Fruit fly (Drosophila melanogaster) whole organism, embryonic: ENCODE measurements around the gene lilli.

Experiments used
- BEAF-32 ChIP-seq: fragments of 200-800 bp; sonication (Bioruptor generic); optimal IDR thresholded peaks from 3 replicates; lab custom pipeline; 2017; ENCODE audit warnings: missing biosample characterization, missing genetic modification characterization, mild to moderate bottlenecking, moderate library complexity, missing genetic modification reagents
- CG11504 ChIP-seq: fragments of 200-800 bp; sonication (Bioruptor generic); optimal IDR thresholded peaks from 3 replicates; lab custom pipeline; 2019; ENCODE audit warnings: missing biosample characterization, mild to moderate bottlenecking, missing genetic modification characterization, moderate library complexity
- CG13296 ChIP-seq: fragments of 200-800 bp; sonication (Bioruptor generic); optimal IDR thresholded peaks from 3 replicates; lab custom pipeline; 2018; ENCODE audit warnings: missing biosample characterization, mild to moderate bottlenecking, missing genetic modification characterization
- CG14441 ChIP-seq: fragments of 200-800 bp; sonication (Bioruptor generic); IDR thresholded peaks from 2 replicates; pipeline ENCODE4 v1.3.6; 2022; ENCODE audit warnings: missing biosample characterization, missing genetic modification characterization
- CG14710 ChIP-seq: fragments of 200-800 bp; sonication (Bioruptor generic); optimal IDR thresholded peaks from 3 replicates; lab custom pipeline; 2019; ENCODE audit warnings: missing biosample characterization, mild to moderate bottlenecking, missing genetic modification characterization, moderate library complexity
- CG1529 ChIP-seq: fragments of 200-800 bp; sonication (Bioruptor generic); optimal IDR thresholded peaks from 3 replicates; lab custom pipeline; 2018; ENCODE audit warnings: missing biosample characterization, missing genetic modification characterization
- CG17186 ChIP-seq: fragments of 200-800 bp; sonication (Bioruptor generic); optimal IDR thresholded peaks from 3 replicates; lab custom pipeline; 2017; ENCODE audit warnings: missing biosample characterization, missing genetic modification reagents, missing genetic modification characterization
- CG17359 ChIP-seq: fragments of 200-800 bp; sonication (Bioruptor generic); optimal IDR thresholded peaks from 3 replicates; lab custom pipeline; 2018; ENCODE audit warnings: missing biosample characterization, mild to moderate bottlenecking, missing genetic modification characterization, moderate library complexity
- CG18619 ChIP-seq: fragments of 200-800 bp; sonication (Bioruptor generic); optimal IDR thresholded peaks from 3 replicates; lab custom pipeline; 2017; ENCODE audit warnings: missing biosample characterization, mild to moderate bottlenecking, missing genetic modification characterization
- CG2116 ChIP-seq: fragments of 200-800 bp; sonication (Bioruptor generic); optimal IDR thresholded peaks from 3 replicates; lab custom pipeline; 2018; ENCODE audit warnings: missing biosample characterization, mild to moderate bottlenecking, missing genetic modification characterization
- CG2120 ChIP-seq: fragments of 200-800 bp; sonication (Bioruptor generic); optimal IDR thresholded peaks from 3 replicates; lab custom pipeline; 2016; ENCODE audit warnings: missing biosample characterization, missing genetic modification characterization
- CG2678 ChIP-seq: fragments of 200-800 bp; sonication (Bioruptor generic); optimal IDR thresholded peaks from 3 replicates; lab custom pipeline; 2019; ENCODE audit warnings: missing biosample characterization, mild to moderate bottlenecking, missing genetic modification characterization, moderate library complexity
- CG30431 ChIP-seq: fragments of 200-800 bp; sonication (Bioruptor generic); optimal IDR thresholded peaks from 2 replicates; lab custom pipeline; 2017; ENCODE audit warnings: missing biosample characterization, missing genetic modification characterization
- CG31224 ChIP-seq: fragments of 200-800 bp; sonication (Bioruptor generic); IDR thresholded peaks from 2 replicates; pipeline ENCODE4 v1.3.6; 2022; ENCODE audit warnings: missing biosample characterization, missing genetic modification characterization
- CG31365 ChIP-seq: fragments of 200-800 bp; sonication (Bioruptor generic); optimal IDR thresholded peaks from 2 replicates; lab custom pipeline; 2018; ENCODE audit warnings: missing biosample characterization, mild to moderate bottlenecking, missing genetic modification characterization
- CG3407 ChIP-seq: fragments of 200-800 bp; sonication (Bioruptor generic); optimal IDR thresholded peaks from 2 replicates; lab custom pipeline; 2018; ENCODE audit warnings: missing biosample characterization, mild to moderate bottlenecking, missing genetic modification characterization
- CG34376 ChIP-seq: fragments of 200-800 bp; sonication (Bioruptor generic); optimal IDR thresholded peaks from 2 replicates; lab custom pipeline; 2018; ENCODE audit warnings: missing biosample characterization, mild to moderate bottlenecking, missing genetic modification characterization
- CG6272 ChIP-seq: fragments of 200-800 bp; sonication (Bioruptor generic); IDR thresholded peaks from 2 replicates; pipeline ENCODE4 v1.3.6; 2022; ENCODE audit warnings: missing biosample characterization, missing genetic modification characterization
- CG6683 ChIP-seq: fragments of 200-800 bp; sonication (Bioruptor generic); optimal IDR thresholded peaks from 2 replicates; lab custom pipeline; 2017; ENCODE audit warnings: missing biosample characterization, mild to moderate bottlenecking, missing genetic modification characterization, missing genetic modification reagents
- CG8359 ChIP-seq: fragments of 200-800 bp; sonication (Bioruptor generic); optimal IDR thresholded peaks from 2 replicates; lab custom pipeline; 2017; ENCODE audit warnings: missing biosample characterization, mild to moderate bottlenecking, missing genetic modification characterization, borderline replicate concordance
- CG9609 ChIP-seq: fragments of 200-800 bp; sonication (Bioruptor generic); optimal IDR thresholded peaks from 3 replicates; lab custom pipeline; 2016; ENCODE audit warnings: missing biosample characterization, missing genetic modification characterization
- H15 ChIP-seq: fragments of 200-800 bp; sonication (Bioruptor generic); IDR thresholded peaks from 3 replicates; pipeline ENCODE4 v1.3.6; 2022; ENCODE audit warnings: missing biosample characterization, missing genetic modification characterization
- Hmx ChIP-seq: fragments of 200-800 bp; sonication (Bioruptor generic); optimal IDR thresholded peaks from 2 replicates; lab custom pipeline; 2016; ENCODE audit warnings: missing biosample characterization, missing genetic modification characterization
- Hr39 ChIP-seq: fragments of >200 bp; optimal IDR thresholded peaks from 2 replicates; lab custom pipeline; 2017
- Lpt ChIP-seq: fragments of >200 bp; optimal IDR thresholded peaks from 2 replicates; lab custom pipeline; 2018; ENCODE audit warnings: missing biosample characterization, missing genetic modification characterization
- Neu2 ChIP-seq: fragments of 200-800 bp; sonication (Bioruptor generic); optimal IDR thresholded peaks from 3 replicates; lab custom pipeline; 2016; ENCODE audit warnings: missing biosample characterization, missing genetic modification characterization, borderline replicate concordance
- Scr ChIP-seq: fragments of 200-800 bp; sonication (Bioruptor generic); IDR thresholded peaks from 2 replicates; pipeline ENCODE4 v1.3.6; 2022; ENCODE audit warnings: missing biosample characterization, missing genetic modification characterization; ENCODE audit not compliant: partially characterized antibody
- Sox100B ChIP-seq: fragments of 200-800 bp; sonication (Bioruptor generic); optimal IDR thresholded peaks from 3 replicates; lab custom pipeline; 2018; ENCODE audit warnings: missing biosample characterization, mild to moderate bottlenecking, missing genetic modification characterization
- ato ChIP-seq: fragments of 200-800 bp; sonication (Bioruptor generic); IDR thresholded peaks from 2 replicates; pipeline ENCODE4 v1.3.6; 2022; ENCODE audit warnings: missing biosample characterization, missing genetic modification characterization; ENCODE audit not compliant: partially characterized antibody
- ci ChIP-seq: fragments of 200-800 bp; sonication (Bioruptor generic); IDR thresholded peaks from 3 replicates; pipeline ENCODE4 v1.3.6; 2022; ENCODE audit warnings: missing biosample characterization, missing genetic modification characterization
- cwo ChIP-seq: fragments of 200-800 bp; sonication (Bioruptor generic); optimal IDR thresholded peaks from 3 replicates; lab custom pipeline; 2017; ENCODE audit warnings: missing biosample characterization, missing genetic modification characterization, mild to moderate bottlenecking, moderate library complexity, missing genetic modification reagents
- dimm ChIP-seq: fragments of 200-800 bp; sonication (Bioruptor generic); IDR thresholded peaks from 2 replicates; pipeline ENCODE4 v1.3.6; 2022; ENCODE audit warnings: missing biosample characterization, missing genetic modification characterization
- dysf ChIP-seq: fragments of 200-800 bp; sonication (Bioruptor generic); IDR thresholded peaks from 3 replicates; pipeline ENCODE4 v1.3.6; 2022; ENCODE audit warnings: missing biosample characterization, missing genetic modification characterization
- ewg ChIP-seq: fragments of 200-800 bp; sonication (Bioruptor generic); optimal IDR thresholded peaks from 3 replicates; lab custom pipeline; 2017; ENCODE audit warnings: mild to moderate bottlenecking, missing biosample characterization, missing genetic modification reagents, missing genetic modification characterization
- gem ChIP-seq: fragments of 200-800 bp; sonication (Bioruptor generic); optimal IDR thresholded peaks from 2 replicates; lab custom pipeline; 2019; ENCODE audit warnings: missing biosample characterization, mild to moderate bottlenecking, missing genetic modification characterization, moderate library complexity
- gro ChIP-seq: fragments of 200-800 bp; sonication (Bioruptor generic); optimal IDR thresholded peaks from 2 replicates; lab custom pipeline; 2016; ENCODE audit warnings: missing biosample characterization, missing genetic modification characterization
- gsb ChIP-seq: fragments of 200-800 bp; sonication (Bioruptor generic); IDR thresholded peaks from 2 replicates; pipeline ENCODE4 v1.3.6; 2022; ENCODE audit warnings: missing biosample characterization, missing genetic modification characterization
- ham ChIP-seq: fragments of 200-800 bp; sonication (Bioruptor generic); IDR thresholded peaks from 2 replicates; pipeline ENCODE4 v1.3.6; 2022; ENCODE audit warnings: missing biosample characterization, missing genetic modification characterization
- insv ChIP-seq, 2 experiments: fragments of 200-800 bp; sonication (Bioruptor generic); optimal IDR thresholded peaks; 3 replicates each; lab custom pipeline; 2016 to 2018; ENCODE audit warnings: missing biosample characterization in 2 of 2, missing genetic modification characterization in 2 of 2
- org-1 ChIP-seq: fragments of 200-800 bp; sonication (Bioruptor generic); optimal IDR thresholded peaks from 2 replicates; lab custom pipeline; 2017; ENCODE audit warnings: missing biosample characterization, missing genetic modification characterization
- peb ChIP-seq: fragments of 200-800 bp; sonication (Bioruptor generic); IDR thresholded peaks from 2 replicates; pipeline ENCODE4 v1.3.6; 2022; ENCODE audit warnings: missing biosample characterization, missing genetic modification characterization
- ro ChIP-seq: fragments of 200-800 bp; sonication (Bioruptor generic); IDR thresholded peaks from 2 replicates; pipeline ENCODE4 v1.3.6; 2022; ENCODE audit warnings: missing biosample characterization, missing genetic modification characterization
- sc ChIP-seq, 3 experiments: fragments of >200 bp in 2 of 3; fragments of 200-800 bp in 1 of 3; sonication (Bioruptor generic) in 1 of 3; optimal IDR thresholded peaks; 2 replicates in 2 of 3; 3 replicates in 1 of 3; lab custom pipeline; 2017; ENCODE audit warnings: mild to moderate bottlenecking in 1 of 3, missing biosample characterization in 1 of 3, missing genetic modification characterization in 1 of 3, missing genetic modification reagents in 1 of 3
- sens ChIP-seq: fragments of 200-800 bp; sonication (Bioruptor generic); peaks from one replicate; lab custom pipeline; 2016; ENCODE audit warnings: missing biosample characterization, missing genetic modification characterization
- tin ChIP-seq: fragments of 200-800 bp; sonication (Bioruptor generic); optimal IDR thresholded peaks from 3 replicates; lab custom pipeline; 2016; ENCODE audit warnings: missing biosample characterization, missing genetic modification characterization
- tna ChIP-seq: fragments of 200-800 bp; sonication (Bioruptor generic); IDR thresholded peaks from 2 replicates; pipeline ENCODE4 v1.3.6; 2022; ENCODE audit warnings: missing biosample characterization, missing genetic modification characterization; ENCODE audit not compliant: partially characterized antibody
- tup ChIP-seq: fragments of 200-800 bp; sonication (Bioruptor generic); optimal IDR thresholded peaks from 2 replicates; lab custom pipeline; 2016; ENCODE audit warnings: missing biosample characterization, mild to moderate bottlenecking, missing genetic modification characterization, moderate library complexity
- unpg ChIP-seq: fragments of 200-800 bp; sonication (Bioruptor generic); optimal IDR thresholded peaks from 3 replicates; lab custom pipeline; 2018; ENCODE audit warnings: missing biosample characterization, mild to moderate bottlenecking, missing genetic modification characterization, moderate library complexity
- zfh2 ChIP-seq: fragments of 200-800 bp; sonication (Bioruptor generic); optimal IDR thresholded peaks from 2 replicates; lab custom pipeline; 2016; ENCODE audit warnings: missing biosample characterization, missing genetic modification characterization

lilli gene

dm6 chr2L:2857862-2858734 lies 27.6 kb upstream of the lilli start (continued):
- TF ChIP-seq CG17359 (tag; lab: Kevin White, UChicago) = peak; percentile 39
- TF ChIP-seq ci (GFP tag; lab: Robert Waterston, UW) = peak; percentile 20; the same call in 1 of the 3 replicates
- no peak for TF ChIP-seq H15 (GFP tag; lab: Robert Waterston, UW)
- peak; percentile 7 for TF ChIP-seq tin
- peak; percentile 31 for TF ChIP-seq CG2120 (GFP tag; lab: Kevin White, UChicago)
- no peak for TF ChIP-seq Neu2 (GFP tag; lab: Kevin White, UChicago)
- TF ChIP-seq CG17186 (GFP tag; lab: Kevin White, UChicago) = no peak
- no peak for TF ChIP-seq BEAF-32 (GFP tag; lab: Kevin White, UChicago)
- TF ChIP-seq gem (tag; lab: Kevin White, UChicago) = peak; percentile 42
- no peak for TF ChIP-seq gsb
- TF ChIP-seq CG30431 = no peak
- peak; percentile 70 for TF ChIP-seq sens (GFP tag; lab: Kevin White, UChicago)
- no peak for TF ChIP-seq Hr39
- peak; percentile 36 for TF ChIP-seq CG2678 (tag; lab: Kevin White, UChicago)
- TF ChIP-seq CG2116 (GFP tag; lab: Kevin White, UChicago) = no peak
- peak; percentile 29 for TF ChIP-seq gro (GFP tag; lab: Kevin White, UChicago)
- no peak for TF ChIP-seq ham
- 0 out of 3 replicates have a peak, but pooled peaks have one; percentile 40 for TF ChIP-seq dysf (GFP tag; lab: Robert Waterston, UW)
- TF ChIP-seq CG3407 = no peak
- TF ChIP-seq sc (optimal IDR thresholded peaks at IDR 0.05; lab: Kevin White, UChicago) = no peak
- TF ChIP-seq sc (GFP tag; optimal IDR thresholded peaks at IDR 0.05; lab: Kevin White, UChicago) = no peak
- no peak for TF ChIP-seq Scr (GFP tag; lab: Robert Waterston, UW)
- TF ChIP-seq Hmx (GFP tag; lab: Kevin White, UChicago) = no peak
- no peak for TF ChIP-seq CG14710
- TF ChIP-seq dimm (GFP tag; lab: Robert Waterston, UW) = no peak
- no peak for TF ChIP-seq tup (GFP tag; lab: Kevin White, UChicago)
- no peak for TF ChIP-seq CG6683
- TF ChIP-seq cwo = peak; percentile 34
- peak; percentile 24 for TF ChIP-seq CG11504 (tag; lab: Kevin White, UChicago)
- TF ChIP-seq CG13296 (GFP tag; lab: Kevin White, UChicago) = peak; percentile 20
- TF ChIP-seq ewg = no peak
- TF ChIP-seq ato (GFP tag; lab: Robert Waterston, UW) = no peak
- TF ChIP-seq CG6272 (GFP tag; lab: Robert Waterston, UW) = no peak
- TF ChIP-seq insv (GFP tag; optimal IDR thresholded peaks at IDR 0.05; lab: Kevin White, UChicago) = no peak
- TF ChIP-seq CG9609 (GFP tag; lab: Kevin White, UChicago) = no peak
- TF ChIP-seq CG31365 (tag; lab: Kevin White, UChicago) = no peak
- TF ChIP-seq CG1529 = no peak
- TF ChIP-seq CG34376 = peak; percentile 36
- TF ChIP-seq zfh2 = no peak
- TF ChIP-seq org-1 (GFP tag; lab: Kevin White, UChicago) = no peak
- no peak for TF ChIP-seq tna (GFP tag; lab: Robert Waterston, UW)
- no peak for TF ChIP-seq CG8359 (GFP tag; lab: Kevin White, UChicago)
- TF ChIP-seq peb = no peak
- TF ChIP-seq CG31224 (GFP tag; lab: Robert Waterston, UW) = no peak
- 0 out of 2 replicates have a peak, but pooled peaks have one; percentile 22 for TF ChIP-seq CG14441 (GFP tag; lab: Robert Waterston, UW)
- no peak for TF ChIP-seq ro (GFP tag; lab: Robert Waterston, UW)
- peak; percentile 11 for TF ChIP-seq Sox100B (GFP tag; lab: Kevin White, UChicago)
- no peak for TF ChIP-seq Lpt (GFP tag; lab: Kevin White, UChicago)
- no peak for TF ChIP-seq CG18619
- TF ChIP-seq unpg (GFP tag; lab: Kevin White, UChicago) = peak; percentile 13
